Worm (Caenorhabditis elegans) whole organism, L4/young adult: ENCODE measurements around the gene Y37E11B.10.

Experiments used
- dao-5 ChIP-seq: sonication (generic microtip); optimal IDR thresholded peaks from 2 replicates; lab custom pipeline; 2016; ENCODE audit warnings: missing genotype, missing genetic modification characterization, moderate library complexity, missing compliant biosample characterization
- him-1 ChIP-seq: sonication (generic microtip); optimal IDR thresholded peaks from 2 replicates; lab custom pipeline; 2016; ENCODE audit warnings: missing genotype, missing genetic modification reagents, missing genetic modification characterization, missing compliant biosample characterization

DNA sequence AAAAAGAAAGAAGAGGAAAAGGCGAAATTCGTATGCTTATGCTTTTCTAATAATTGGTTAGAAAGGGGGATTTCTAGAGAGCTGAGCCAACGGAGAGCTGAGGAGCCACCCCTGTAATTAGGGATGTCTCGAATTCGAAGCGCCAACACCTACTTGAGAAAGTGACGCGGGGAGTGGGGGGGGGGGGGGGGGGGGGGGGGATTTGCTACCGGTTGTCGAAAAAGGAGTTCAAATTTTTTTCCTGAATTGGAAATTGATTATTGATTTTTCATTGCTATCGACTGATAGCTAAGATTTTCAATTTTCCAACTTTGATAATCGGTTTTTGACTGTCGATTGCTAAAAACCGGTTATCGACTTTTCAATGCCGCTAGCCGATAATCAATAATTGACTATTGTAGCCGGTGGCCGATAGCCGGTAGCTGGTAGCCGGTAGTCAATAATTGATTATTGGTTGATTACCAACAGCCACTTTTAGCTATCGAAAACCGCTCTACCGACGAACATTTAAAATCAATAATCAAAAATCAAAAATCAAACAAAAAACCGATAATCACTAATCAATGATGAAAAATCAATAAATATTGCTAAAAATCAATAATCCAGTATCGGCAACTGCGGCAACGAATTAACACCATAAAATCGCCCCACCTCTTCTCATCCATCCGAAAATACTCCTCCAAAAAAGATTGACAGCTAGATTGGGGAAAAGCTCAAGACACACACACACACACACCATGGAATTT is 22.8 kb upstream of the Y37E11B.10 start:
- TF ChIP-seq him-1 (tag; lab: Kevin White, UChicago): no peak
- no peak for TF ChIP-seq dao-5 (tag; lab: Kevin White, UChicago)
